Worm (Caenorhabditis elegans): ENCODE results near the gene pals-28.

The pals-28 gene

DNA sequence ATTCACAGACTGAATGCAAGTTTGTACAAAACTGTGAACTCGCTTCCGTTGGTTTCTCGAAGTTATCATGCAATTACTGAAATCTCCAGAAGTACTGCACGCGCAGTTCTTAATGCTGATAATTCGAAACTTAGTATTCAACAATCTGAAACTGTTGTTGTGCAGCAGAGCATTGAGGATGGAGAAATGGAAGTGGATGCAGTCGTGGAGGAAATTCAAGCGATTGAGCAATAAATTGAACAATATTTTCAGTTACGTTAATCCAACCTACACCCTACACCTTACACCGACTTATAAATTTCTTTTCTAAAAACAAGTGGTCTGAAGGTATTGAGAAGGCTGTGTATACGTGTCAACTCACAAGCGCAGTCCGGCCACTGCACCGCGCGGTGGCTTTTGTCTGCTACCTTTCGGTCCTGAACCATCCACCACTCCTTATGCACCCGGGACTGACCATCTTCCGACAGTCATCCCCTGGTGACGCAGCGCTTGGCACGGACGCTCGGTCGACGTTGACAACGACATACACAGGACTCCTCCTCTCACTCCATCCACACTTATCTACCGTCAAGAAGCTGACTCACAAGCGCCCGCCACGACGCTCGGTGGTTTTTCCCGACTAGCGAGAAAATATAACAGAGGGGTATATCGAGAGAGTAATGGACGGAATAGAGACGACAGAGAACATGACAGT lies 5.8 kb upstream of the pals-28 start:
- peak; percentile 29 for TF ChIP-seq fkh-8 (tag; optimal IDR thresholded peaks at IDR 0.05)
- peak; percentile 56 for TF ChIP-seq nhr-47 (tag; optimal IDR thresholded peaks at IDR 0.05)
- TF ChIP-seq dpl-1 (GFP tag; optimal IDR thresholded peaks at IDR 0.05), result peak in 1 of 3 experiments; percentile 5
- TF ChIP-seq ceh-88 (GFP tag; IDR thresholded peaks at IDR 0.05), result peak; percentile 48; the same call in 1 of the 2 replicates
- peak; percentile 25 for TF ChIP-seq dsc-1 (tag; optimal IDR thresholded peaks at IDR 0.05)
- 0 out of 2 replicates have a peak, but pooled peaks have one; percentile 28 for TF ChIP-seq grh-1 (GFP tag; IDR thresholded peaks at IDR 0.05)
- TF ChIP-seq elt-3 (tag; optimal IDR thresholded peaks at IDR 0.05), result peak in 1 of 6 experiments; percentile 17
- TF ChIP-seq irx-1 (tag; optimal IDR thresholded peaks at IDR 0.05), result peak; percentile 19
- TF ChIP-seq nhr-90 (tag; optimal IDR thresholded peaks at IDR 0.05; ENCODE audit: poor library complexity), result peak; percentile 56
- peak; percentile 8 for TF ChIP-seq lir-3 (tag; optimal IDR thresholded peaks at IDR 0.05; ENCODE audit: poor library complexity)
- peak in 1 of 2 experiments; percentile 38 for TF ChIP-seq efl-1 (optimal IDR thresholded peaks at IDR 0.05)
- TF ChIP-seq efl-1 (GFP tag; optimal IDR thresholded peaks at IDR 0.05 in 1 of 2), result peak in 1 of 2 experiments; percentile 61
- TF ChIP-seq xbp-1 (tag; optimal IDR thresholded peaks at IDR 0.05), result peak; percentile 25
- TF ChIP-seq C16A3.4 (tag; optimal IDR thresholded peaks at IDR 0.05), result peak; percentile 23
- peak; percentile 56 for TF ChIP-seq nhr-85 (tag)
- peak in 1 of 2 experiments; percentile 21 for TF ChIP-seq lin-35 (GFP tag; optimal IDR thresholded peaks at IDR 0.05)
- TF ChIP-seq lsy-2 (tag; optimal IDR thresholded peaks at IDR 0.05), result peak; percentile 30 to 65
- peak; percentile 52 for TF ChIP-seq snu-23 (GFP tag; optimal IDR thresholded peaks at IDR 0.05)
- peak; percentile 28 for TF ChIP-seq rnt-1 (tag; optimal IDR thresholded peaks at IDR 0.05)
- peak; percentile 23 for TF ChIP-seq tbx-2 (tag; optimal IDR thresholded peaks at IDR 0.05)
- TF ChIP-seq aly-2 (tag; optimal IDR thresholded peaks at IDR 0.05), result peak; percentile 30
- TF ChIP-seq pax-3 (tag; optimal IDR thresholded peaks at IDR 0.05), result peak; percentile 13
- TF ChIP-seq blmp-1 (tag; optimal IDR thresholded peaks at IDR 0.05), result peak; percentile 28
- TF ChIP-seq nhr-20 (tag; optimal IDR thresholded peaks at IDR 0.05), result peak; percentile 48
- peak; percentile 50 for TF ChIP-seq mep-1 (tag; optimal IDR thresholded peaks at IDR 0.05)
- peak; percentile 27 for TF ChIP-seq skn-1 (tag; optimal IDR thresholded peaks at IDR 0.05)
- TF ChIP-seq isw-1 (GFP tag; IDR thresholded peaks at IDR 0.05), result peak; percentile 8; the same call in 1 of the 2 replicates
- peak; percentile 52 for TF ChIP-seq swsn-7 (tag; optimal IDR thresholded peaks at IDR 0.05)
- peak; percentile 62 for TF ChIP-seq nhr-71 (tag; optimal IDR thresholded peaks at IDR 0.05)
- TF ChIP-seq nhr-19 (GFP tag; conservative IDR thresholded peaks at IDR 0.05), result peak; percentile 81
- TF ChIP-seq mdl-1 (tag; optimal IDR thresholded peaks at IDR 0.05), result peak in 1 of 2 experiments; percentile 1

DNA sequence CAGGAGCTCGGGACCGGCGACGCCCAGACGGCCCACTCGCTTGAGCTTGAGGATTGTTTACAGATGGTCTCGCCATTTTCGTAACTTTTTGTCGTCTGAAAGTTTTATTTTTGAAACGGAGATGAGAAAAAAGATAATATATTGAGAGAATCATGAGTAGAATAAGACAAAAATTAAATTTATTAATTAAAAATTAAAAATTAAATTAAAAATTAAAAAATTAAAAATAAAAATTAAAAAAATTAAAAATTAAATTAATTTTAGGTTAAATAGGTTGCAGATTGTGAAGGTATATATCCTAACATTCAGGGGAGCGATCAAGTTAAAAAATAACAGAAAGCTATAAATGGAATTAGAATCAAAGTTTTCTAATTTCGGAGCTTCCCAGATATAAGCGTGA lies 4.9 kb upstream of the pals-28 start, which contains the start of gene B0284.3:
Gene B0284.3 (minus strand): TSS at position 101 of the 400 bp plus-strand sequence.
- TF ChIP-seq isw-1 (GFP tag; IDR thresholded peaks at IDR 0.05) (no peak), lin-14 (GFP tag; optimal IDR thresholded peaks at IDR 0.05) (no peak), ceh-63 (GFP tag; optimal IDR thresholded peaks at IDR 0.05) (no peak), mef-2 (tag; optimal IDR thresholded peaks at IDR 0.05) (no peak)

DNA sequence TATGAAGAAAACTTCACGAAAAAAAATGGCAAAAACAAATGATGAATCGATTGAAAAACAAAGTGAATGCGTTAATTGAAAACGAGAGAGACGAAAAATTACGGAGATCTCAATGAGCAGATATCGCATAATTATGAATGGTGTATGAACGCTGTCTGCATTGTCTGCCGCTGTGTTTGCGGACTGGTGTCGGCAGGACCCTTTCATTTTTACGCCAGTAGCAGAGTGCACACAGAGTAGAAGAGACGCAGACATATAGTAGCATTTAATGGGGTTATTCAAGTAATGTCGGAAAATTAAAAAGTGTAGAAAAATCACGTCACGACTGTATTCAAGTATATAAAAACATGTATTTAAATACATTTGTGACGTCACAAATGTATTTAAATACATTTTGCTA lies 3.8 kb upstream of the pals-28 start:
- TF ChIP-seq nhr-19 (GFP tag; conservative IDR thresholded peaks at IDR 0.05) (peak; percentile 9; the same call in 1 of the 2 replicates), ceh-82 (tag; optimal IDR thresholded peaks at IDR 0.05) (peak in 1 of 3 experiments; percentile 43), F16B12.6 (tag; optimal IDR thresholded peaks at IDR 0.05) (peak; percentile 78), jun-1 (tag; optimal IDR thresholded peaks at IDR 0.05) (no peak), nhr-84 (tag; optimal IDR thresholded peaks at IDR 0.05) (no peak), ceh-90 (tag; optimal IDR thresholded peaks at IDR 0.05) (no peak), mep-1 (tag; optimal IDR thresholded peaks at IDR 0.05) (peak; percentile 42), swsn-7 (tag; optimal IDR thresholded peaks at IDR 0.05) (peak; percentile 13), elt-2 (tag; optimal IDR thresholded peaks at IDR 0.05) (no peak), lsy-2 (tag; optimal IDR thresholded peaks at IDR 0.05) (peak in 1 of 2 experiments; percentile 54), nhr-237 (tag; optimal IDR thresholded peaks at IDR 0.05) (no peak), dpl-1 (GFP tag; optimal IDR thresholded peaks at IDR 0.05) (peak in 1 of 3 experiments; percentile 43), rnt-1 (tag; optimal IDR thresholded peaks at IDR 0.05) (peak; percentile 42), hpl-2 (GFP tag; optimal IDR thresholded peaks at IDR 0.05) (no peak), nhr-71 (tag; optimal IDR thresholded peaks at IDR 0.05) (no peak), nhr-20 (tag; optimal IDR thresholded peaks at IDR 0.05) (no peak), nhr-28 (tag; optimal IDR thresholded peaks at IDR 0.05) (no peak), ztf-11 (tag; optimal IDR thresholded peaks at IDR 0.05) (no peak), efl-1 (optimal IDR thresholded peaks at IDR 0.05) (peak; percentile 51 to 53), efl-1 (GFP tag; optimal IDR thresholded peaks at IDR 0.05 in 1 of 2) (peak; percentile 52 to 90), pqm-1 (tag; optimal IDR thresholded peaks at IDR 0.05) (no peak), egl-27 (tag; optimal IDR thresholded peaks at IDR 0.05) (no peak), lin-35 (GFP tag; optimal IDR thresholded peaks at IDR 0.05) (peak in 1 of 2 experiments; percentile 48), lin-39 (tag; optimal IDR thresholded peaks at IDR 0.05) (no peak)

All from whole organism, L1 larva.